Fruit fly (Drosophila melanogaster) whole organism, prepupa: Measurements from ENCODE around the gene CG31125.

Experiments
- CG3919 ChIP-seq: fragments of 200-800 bp; sonication (Bioruptor generic); optimal IDR thresholded peaks from 3 replicates; lab custom pipeline; 2016; ENCODE audit warnings: missing biosample characterization, missing genetic modification characterization
- CG6854 ChIP-seq: fragments of 200-800 bp; sonication (Bioruptor generic); optimal IDR thresholded peaks from 2 replicates; lab custom pipeline; 2017; ENCODE audit warnings: missing biosample characterization, mild to moderate bottlenecking, missing genetic modification characterization
- CG7368 ChIP-seq: fragments of 200-800 bp; sonication (Bioruptor generic); optimal IDR thresholded peaks from 3 replicates; lab custom pipeline; 2016; ENCODE audit warnings: missing biosample characterization, missing genetic modification characterization
- CG8319 ChIP-seq: fragments of 200-800 bp; sonication (Bioruptor generic); optimal IDR thresholded peaks from 3 replicates; lab custom pipeline; 2016; ENCODE audit warnings: missing biosample characterization, missing genetic modification characterization
- Gug ChIP-seq: fragments of 200-800 bp; sonication (Bioruptor generic); IDR thresholded peaks from 2 replicates; pipeline ENCODE4 v1.3.6; 2022; ENCODE audit warnings: missing biosample characterization, missing genetic modification characterization
- OdsH ChIP-seq: fragments of 200-800 bp; sonication (Bioruptor generic); optimal IDR thresholded peaks from 3 replicates; lab custom pipeline; 2016; ENCODE audit warnings: missing biosample characterization, missing genetic modification characterization
- Sox102F ChIP-seq: fragments of 200-800 bp; sonication (Bioruptor generic); optimal IDR thresholded peaks from 2 replicates; lab custom pipeline; 2016; ENCODE audit warnings: missing biosample characterization, mild to moderate bottlenecking, missing genetic modification characterization
- dsx ChIP-seq: fragments of 200-800 bp; optimal IDR thresholded peaks from 3 replicates; lab custom pipeline; 2019; ENCODE audit warnings: missing biosample characterization, mild to moderate bottlenecking, missing genetic modification characterization, moderate library complexity; ENCODE audit not compliant: poor library complexity, severe bottlenecking
- fd59A ChIP-seq: fragments of 200-800 bp; sonication (Bioruptor generic); optimal IDR thresholded peaks from 2 replicates; lab custom pipeline; 2017; ENCODE audit warnings: missing biosample characterization, mild to moderate bottlenecking, missing genetic modification characterization, missing genetic modification reagents
- svp ChIP-seq: fragments of 200-800 bp; sonication (Bioruptor generic); peaks from one replicate; lab custom pipeline; 2016; ENCODE audit warnings: missing biosample characterization, missing genetic modification characterization
- topi ChIP-seq: fragments of 200-800 bp; sonication (Bioruptor generic); optimal IDR thresholded peaks from 3 replicates; lab custom pipeline; 2016; ENCODE audit warnings: missing biosample characterization, missing genetic modification characterization
- vri ChIP-seq: fragments of 200-800 bp; sonication (Bioruptor generic); optimal IDR thresholded peaks from 3 replicates; lab custom pipeline; 2016; ENCODE audit warnings: missing biosample characterization, mild to moderate bottlenecking, missing genetic modification characterization

DNA sequence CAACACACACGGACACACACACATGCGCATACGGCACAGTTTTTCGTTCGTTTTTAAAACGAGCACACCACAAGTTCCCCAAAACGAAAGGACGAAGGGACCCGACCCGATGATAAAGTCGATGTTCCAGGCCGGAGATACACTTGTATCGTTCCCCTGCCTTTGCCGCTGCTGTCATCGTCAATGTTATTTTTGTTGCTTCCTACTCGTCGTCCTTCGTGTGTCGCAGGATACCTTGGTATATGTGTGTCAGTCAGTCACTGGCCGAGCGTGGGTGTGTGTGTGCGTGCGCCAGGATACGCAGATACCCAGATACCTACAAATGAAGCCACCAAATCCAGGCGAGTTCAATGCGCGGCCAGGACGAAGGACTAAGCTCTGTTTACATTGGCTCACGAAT lies 8.4 kb upstream of the CG31125 start:
- no peak for TF ChIP-seq OdsH (GFP tag; lab: Kevin White, UChicago)
- TF ChIP-seq svp (GFP tag; lab: Kevin White, UChicago): no peak
- no peak for TF ChIP-seq CG3919
- TF ChIP-seq CG8319: no peak
- TF ChIP-seq fd59A (GFP tag; lab: Kevin White, UChicago): no peak
- TF ChIP-seq Gug (GFP tag; lab: Robert Waterston, UW): no peak
- no peak for TF ChIP-seq vri (GFP tag; lab: Kevin White, UChicago)
- no peak for TF ChIP-seq CG6854 (GFP tag; lab: Kevin White, UChicago)
- no peak for TF ChIP-seq CG7368 (GFP tag; lab: Kevin White, UChicago)
- no peak for TF ChIP-seq topi (GFP tag; lab: Kevin White, UChicago)
- no peak for TF ChIP-seq dsx (GFP tag; lab: Kevin White, UChicago)
- TF ChIP-seq Sox102F (GFP tag; lab: Kevin White, UChicago): no peak
